Worm (Caenorhabditis elegans) whole organism, L4/young adult: ENCODE data around the gene H12D21.9.

Source experiments
- W03F9.2 ChIP-seq: fragments of 150-350 bp; optimal IDR thresholded peaks from 2 replicates; lab custom pipeline; 2014; ENCODE audit warnings: missing biosample characterization, missing genetic modification characterization
- dao-5 ChIP-seq: sonication (generic microtip); optimal IDR thresholded peaks from 2 replicates; lab custom pipeline; 2016; ENCODE audit warnings: missing genotype, missing genetic modification characterization, moderate library complexity, missing compliant biosample characterization
- him-1 ChIP-seq: sonication (generic microtip); optimal IDR thresholded peaks from 2 replicates; lab custom pipeline; 2016; ENCODE audit warnings: missing genotype, missing genetic modification reagents, missing genetic modification characterization, missing compliant biosample characterization

ce11 chrV:14949477-14949876 is 40.2 kb upstream of the H12D21.9 start, which contains the start of gene hil-1:
- TF ChIP-seq dao-5 (tag; lab: Kevin White, UChicago) (no peak), W03F9.2 (no peak), him-1 (tag; lab: Kevin White, UChicago) (no peak)
